Worm (Caenorhabditis elegans) whole organism, young adult: ENCODE results near the gene C50F7.9.

ENCODE experiments used
- B0261.1 ChIP-seq: sonication (generic microtip); optimal IDR thresholded peaks from 2 replicates; lab custom pipeline; 2016; ENCODE audit warnings: mild to moderate bottlenecking, missing genetic modification characterization, moderate library complexity, missing compliant biosample characterization
- B0336.3 ChIP-seq: fragments of 200-800 bp; sonication (Bioruptor generic); IDR thresholded peaks from 2 replicates; pipeline ENCODE4 v1.3.6; 2022; ENCODE audit warnings: missing genetic modification characterization, missing compliant biosample characterization
- F10E7.11 ChIP-seq: sonication (generic microtip); optimal IDR thresholded peaks from 2 replicates; lab custom pipeline; 2017; ENCODE audit warnings: mild to moderate bottlenecking, missing genetic modification characterization, moderate library complexity, missing compliant biosample characterization
- F22D6.2 ChIP-seq: sonication (generic microtip); optimal IDR thresholded peaks from 2 replicates; lab custom pipeline; 2016; ENCODE audit warnings: mild to moderate bottlenecking, missing genetic modification characterization, missing compliant biosample characterization
- F23B12.7 ChIP-seq: sonication (generic microtip); optimal IDR thresholded peaks from 2 replicates; lab custom pipeline; 2017; ENCODE audit warnings: missing genetic modification characterization, mild to moderate bottlenecking, missing compliant biosample characterization, antibody characterized with exemption, moderate library complexity; ENCODE audit not compliant: insufficient read depth
- F33H1.4 ChIP-seq: fragments of 200-800 bp; sonication (Bioruptor generic); IDR thresholded peaks from 2 replicates; pipeline ENCODE4 v1.3.6; 2022; ENCODE audit warnings: missing genetic modification reagents, missing genetic modification characterization, missing compliant biosample characterization
- F37B4.10 ChIP-seq: fragments of 200-800 bp; sonication (Bioruptor generic); IDR thresholded peaks from 2 replicates; pipeline ENCODE4 v1.3.6; 2022; ENCODE audit warnings: missing genetic modification characterization, missing compliant biosample characterization
- F39B2.1 ChIP-seq: fragments of 200-800 bp; sonication (Bioruptor generic); IDR thresholded peaks from 2 replicates; pipeline ENCODE4 v1.3.6; 2022; ENCODE audit warnings: missing genetic modification reagents, missing genetic modification characterization, missing compliant biosample characterization
- F49E8.2 ChIP-seq: sonication (generic microtip); optimal IDR thresholded peaks from 3 replicates; lab custom pipeline; 2017; ENCODE audit warnings: missing genetic modification characterization, mild to moderate bottlenecking, missing compliant biosample characterization, antibody characterized with exemption, moderate library complexity; ENCODE audit not compliant: insufficient read depth
- F52B5.7 ChIP-seq: sonication (generic microtip); optimal IDR thresholded peaks from 2 replicates; lab custom pipeline; 2016; ENCODE audit warnings: mild to moderate bottlenecking, missing genetic modification characterization, missing compliant biosample characterization
- F55B11.4 ChIP-seq: sonication (generic microtip); optimal IDR thresholded peaks from 2 replicates; lab custom pipeline; 2016; ENCODE audit warnings: missing compliant biosample characterization, missing genetic modification characterization, borderline replicate concordance; ENCODE audit not compliant: insufficient read depth
- F57A8.1 ChIP-seq: fragments of 200-800 bp; sonication (Bioruptor generic); optimal IDR thresholded peaks from 2 replicates; lab custom pipeline; 2018; ENCODE audit warnings: mild to moderate bottlenecking, missing genetic modification characterization, moderate library complexity, missing compliant biosample characterization
- K11D2.4 ChIP-seq: fragments of 200-800 bp; sonication (Bioruptor generic); IDR thresholded peaks from 2 replicates; pipeline ENCODE4 v1.3.6; 2022; ENCODE audit warnings: missing genetic modification reagents, missing genetic modification characterization, missing compliant biosample characterization
- K12H6.12 ChIP-seq: fragments of 200-800 bp; sonication (Bioruptor generic); optimal IDR thresholded peaks from 2 replicates; lab custom pipeline; 2018; ENCODE audit warnings: mild to moderate bottlenecking, missing genetic modification characterization, missing compliant biosample characterization
- Y53F4B.3 ChIP-seq: fragments of 200-800 bp; sonication (Bioruptor generic); IDR thresholded peaks from 2 replicates; pipeline ENCODE4 v1.3.6; 2022; ENCODE audit warnings: missing genetic modification reagents, missing genetic modification characterization, missing compliant biosample characterization
- Y56A3A.18 ChIP-seq: fragments of 200-800 bp; sonication (Bioruptor generic); IDR thresholded peaks from 2 replicates; pipeline ENCODE4 v1.3.6; 2022; ENCODE audit warnings: missing genetic modification reagents, missing genetic modification characterization, missing compliant biosample characterization
- ZK185.1 ChIP-seq: sonication (generic microtip); optimal IDR thresholded peaks from 2 replicates; lab custom pipeline; 2016; ENCODE audit warnings: mild to moderate bottlenecking, missing genetic modification characterization, missing compliant biosample characterization; ENCODE audit not compliant: poor library complexity, severe bottlenecking
- aptf-3 ChIP-seq: fragments of 200-800 bp; sonication (Bioruptor generic); IDR thresholded peaks from 2 replicates; pipeline ENCODE4 v1.3.6; 2022; ENCODE audit warnings: missing genetic modification characterization, missing compliant biosample characterization
- attf-3 ChIP-seq: fragments of 200-800 bp; sonication (Bioruptor generic); conservative IDR thresholded peaks from 2 replicates; pipeline ENCODE4 v1.3.6; 2022; ENCODE audit warnings: missing genetic modification reagents, missing genetic modification characterization, missing compliant biosample characterization
- bed-1 ChIP-seq: fragments of 200-800 bp; sonication (Bioruptor generic); IDR thresholded peaks from 2 replicates; pipeline ENCODE4 v1.3.6; 2022; ENCODE audit warnings: missing genetic modification reagents, missing genetic modification characterization, missing compliant biosample characterization
- bed-2 ChIP-seq: fragments of 200-800 bp; sonication (Bioruptor generic); IDR thresholded peaks from 2 replicates; pipeline ENCODE4 v1.3.6; 2022; ENCODE audit warnings: missing genetic modification reagents, missing genetic modification characterization, missing compliant biosample characterization
- ceh-40 ChIP-seq: fragments of 200-800 bp; sonication (Bioruptor generic); IDR thresholded peaks from 2 replicates; pipeline ENCODE4 v1.3.6; 2022; ENCODE audit warnings: missing genetic modification characterization, missing compliant biosample characterization
- ceh-79 ChIP-seq: sonication (generic microtip); optimal IDR thresholded peaks from 2 replicates; lab custom pipeline; 2017; ENCODE audit warnings: mild to moderate bottlenecking, missing genetic modification characterization, missing compliant biosample characterization
- ceh-91 ChIP-seq: fragments of 200-800 bp; sonication (Bioruptor generic); IDR thresholded peaks from 2 replicates; pipeline ENCODE4 v1.3.6; 2022; ENCODE audit warnings: missing genetic modification reagents, missing genetic modification characterization, missing compliant biosample characterization
- dox-1 ChIP-seq: fragments of 200-800 bp; sonication (Bioruptor generic); IDR thresholded peaks from 2 replicates; pipeline ENCODE4 v1.3.6; 2022; ENCODE audit warnings: missing genetic modification reagents, missing genetic modification characterization, missing compliant biosample characterization
- egrh-3 ChIP-seq: fragments of 200-800 bp; sonication (Bioruptor generic); IDR thresholded peaks from 2 replicates; pipeline ENCODE4 v1.3.6; 2022; ENCODE audit warnings: missing genetic modification reagents, missing genetic modification characterization, missing compliant biosample characterization
- hlh-26 ChIP-seq: fragments of 200-800 bp; sonication (Bioruptor generic); conservative IDR thresholded peaks from 2 replicates; pipeline ENCODE4 v1.3.6; 2022; ENCODE audit warnings: missing genetic modification reagents, missing genetic modification characterization, missing compliant biosample characterization
- let-526 ChIP-seq: fragments of 200-800 bp; sonication (Bioruptor generic); IDR thresholded peaks from 2 replicates; pipeline ENCODE4 v1.3.6; 2022; ENCODE audit warnings: missing genetic modification reagents, missing genetic modification characterization, missing compliant biosample characterization
- lin-40 ChIP-seq: sonication (generic microtip); optimal IDR thresholded peaks from 2 replicates; lab custom pipeline; 2016; ENCODE audit warnings: missing genetic modification characterization, mild to moderate bottlenecking, missing compliant biosample characterization, missing genotype, missing genetic modification reagents
- lir-1 ChIP-seq: fragments of 200-800 bp; sonication (Bioruptor generic); conservative IDR thresholded peaks from 2 replicates; pipeline ENCODE4 v1.3.6; 2022; ENCODE audit warnings: missing genetic modification reagents, missing genetic modification characterization, missing compliant biosample characterization
- lsl-1 ChIP-seq: fragments of 200-800 bp; sonication (Bioruptor generic); optimal IDR thresholded peaks from 2 replicates; lab custom pipeline; 2018; ENCODE audit warnings: mild to moderate bottlenecking, missing genetic modification characterization, moderate library complexity, missing compliant biosample characterization
- madf-10 ChIP-seq: sonication (generic microtip); optimal IDR thresholded peaks from 2 replicates; lab custom pipeline; 2016; ENCODE audit warnings: mild to moderate bottlenecking, missing genetic modification characterization, missing compliant biosample characterization
- madf-3 ChIP-seq: fragments of 200-800 bp; sonication (Bioruptor generic); IDR thresholded peaks from 2 replicates; pipeline ENCODE4 v1.3.6; 2022; ENCODE audit warnings: missing genetic modification reagents, missing genetic modification characterization, missing compliant biosample characterization
- mcd-1 ChIP-seq: fragments of 200-800 bp; sonication (Bioruptor generic); IDR thresholded peaks from 2 replicates; pipeline ENCODE4 v1.3.6; 2022; ENCODE audit warnings: missing genetic modification reagents, missing genetic modification characterization, missing compliant biosample characterization
- mxl-1 ChIP-seq: sonication (generic microtip); optimal IDR thresholded peaks from 2 replicates; lab custom pipeline; 2016; ENCODE audit warnings: missing genetic modification characterization, missing compliant biosample characterization
- nfyb-1 ChIP-seq: fragments of 200-800 bp; sonication (Bioruptor generic); IDR thresholded peaks from 2 replicates; pipeline ENCODE4 v1.3.6; 2022; ENCODE audit warnings: missing genetic modification reagents, missing genetic modification characterization, missing compliant biosample characterization
- nhr-179 ChIP-seq: sonication (generic microtip); optimal IDR thresholded peaks from 2 replicates; lab custom pipeline; 2016; ENCODE audit warnings: mild to moderate bottlenecking, missing genetic modification characterization, missing compliant biosample characterization
- nhr-90 ChIP-seq: sonication (generic microtip); optimal IDR thresholded peaks from 2 replicates; lab custom pipeline; 2016; ENCODE audit warnings: missing genotype, mild to moderate bottlenecking, missing genetic modification characterization, missing compliant biosample characterization
- rec-8 ChIP-seq, 2 experiments: sonication (generic microtip); optimal IDR thresholded peaks; 2 replicates each; lab custom pipeline; 2016; ENCODE audit warnings: mild to moderate bottlenecking in 2 of 2, missing genetic modification characterization in 2 of 2, missing genetic modification reagents in 2 of 2, missing genotype in 2 of 2, missing biosample characterization in 1 of 2, missing compliant biosample characterization in 1 of 2, moderate library complexity in 1 of 2
- sdz-38 ChIP-seq: sonication (generic microtip); optimal IDR thresholded peaks from 2 replicates; lab custom pipeline; 2016; ENCODE audit warnings: missing genotype, missing genetic modification characterization, missing compliant biosample characterization
- snpc-3.4 ChIP-seq: sonication (generic microtip); optimal IDR thresholded peaks from 2 replicates; lab custom pipeline; 2017; ENCODE audit warnings: missing genetic modification characterization, mild to moderate bottlenecking, missing compliant biosample characterization, antibody characterized with exemption, moderate library complexity, missing genotype, missing genetic modification reagents
- sptf-2 ChIP-seq: fragments of 200-800 bp; sonication (Bioruptor generic); optimal IDR thresholded peaks from 2 replicates; lab custom pipeline; 2018; ENCODE audit warnings: mild to moderate bottlenecking, missing genetic modification characterization, missing compliant biosample characterization
- tlf-1 ChIP-seq: fragments of 200-800 bp; sonication (Bioruptor generic); optimal IDR thresholded peaks from 2 replicates; lab custom pipeline; 2018; ENCODE audit warnings: mild to moderate bottlenecking, missing genetic modification characterization, missing compliant biosample characterization
- unc-62 ChIP-seq: fragments of 150-350 bp; optimal IDR thresholded peaks from 2 replicates; lab custom pipeline; 2014; ENCODE audit warnings: missing biosample characterization, missing genetic modification reagents, missing genetic modification characterization
- ztf-22 ChIP-seq: fragments of 200-800 bp; sonication (Bioruptor generic); optimal IDR thresholded peaks from 2 replicates; lab custom pipeline; 2018; ENCODE audit warnings: mild to moderate bottlenecking, missing genetic modification characterization, moderate library complexity, missing compliant biosample characterization
- ztf-25 ChIP-seq: fragments of 200-800 bp; sonication (Bioruptor generic); IDR thresholded peaks from 2 replicates; pipeline ENCODE4 v1.3.6; 2022; ENCODE audit warnings: missing genetic modification reagents, missing genetic modification characterization, missing compliant biosample characterization
- ztf-26 ChIP-seq: sonication (generic microtip); optimal IDR thresholded peaks from 2 replicates; lab custom pipeline; 2017; ENCODE audit warnings: missing genetic modification characterization, missing compliant biosample characterization
- ztf-28 ChIP-seq: fragments of 200-800 bp; sonication (Bioruptor generic); IDR thresholded peaks from 2 replicates; pipeline ENCODE4 v1.3.6; 2022; ENCODE audit warnings: missing genetic modification reagents, missing genetic modification characterization, missing compliant biosample characterization
- ztf-3 ChIP-seq: fragments of 200-800 bp; sonication (Bioruptor generic); optimal IDR thresholded peaks from 2 replicates; lab custom pipeline; 2018; ENCODE audit warnings: mild to moderate bottlenecking, missing genetic modification characterization, missing compliant biosample characterization
- ztf-6 ChIP-seq: fragments of 200-800 bp; sonication (Bioruptor generic); IDR thresholded peaks from 2 replicates; pipeline ENCODE4 v1.3.6; 2022; ENCODE audit warnings: missing genetic modification reagents, missing genetic modification characterization, missing compliant biosample characterization

The C50F7.9 gene

ce11 chrIV:7709701-7710100 is 22.2 kb downstream of the C50F7.9 start, which contains the start of the genes mrpl-1, emc-6 and mrps-24 (continued):
- TF ChIP-seq F39B2.1, result no peak
- TF ChIP-seq madf-3, result no peak
- TF ChIP-seq ztf-3 (GFP tag; lab: Kevin White, UChicago), result no peak
- TF ChIP-seq B0336.3 (GFP tag; lab: Robert Waterston, UW), result no peak
- TF ChIP-seq F22D6.2 (tag; lab: Kevin White, UChicago), result no peak
- TF ChIP-seq mxl-1, result no peak
- TF ChIP-seq ztf-25 (GFP tag; lab: Robert Waterston, UW), result no peak
- no peak for TF ChIP-seq ceh-79 (tag; lab: Kevin White, UChicago)
- no peak for TF ChIP-seq F37B4.10 (GFP tag; lab: Robert Waterston, UW)
- no peak for TF ChIP-seq ztf-28 (GFP tag; lab: Robert Waterston, UW)
- TF ChIP-seq F33H1.4 (GFP tag; lab: Robert Waterston, UW), result peak; percentile 25
- TF ChIP-seq aptf-3 (GFP tag; lab: Robert Waterston, UW), result no peak
- peak; percentile 74 for TF ChIP-seq F23B12.7 (tag; lab: Kevin White, UChicago)
- no peak for TF ChIP-seq madf-10 (tag; lab: Kevin White, UChicago)
- no peak for TF ChIP-seq lir-1 (GFP tag; lab: Robert Waterston, UW)
- no peak for TF ChIP-seq ztf-22
- no peak for TF ChIP-seq rec-8 (tag; optimal IDR thresholded peaks at IDR 0.05; lab: Kevin White, UChicago)
- TF ChIP-seq lsl-1 (GFP tag; lab: Kevin White, UChicago), result peak; percentile 20
- no peak for TF ChIP-seq B0261.1
- no peak for TF ChIP-seq unc-62 (GFP tag; lab: Kevin White, UChicago)
- no peak for TF ChIP-seq nhr-179 (tag; lab: Kevin White, UChicago)
- TF ChIP-seq hlh-26 (GFP tag; lab: Robert Waterston, UW), result no peak
- TF ChIP-seq sptf-2 (GFP tag; lab: Kevin White, UChicago), result no peak
- no peak for TF ChIP-seq nfyb-1 (GFP tag; lab: Robert Waterston, UW)
- TF ChIP-seq let-526 (GFP tag; lab: Robert Waterston, UW), result no peak
- TF ChIP-seq ZK185.1, result peak; percentile 25
- TF ChIP-seq F10E7.11 (tag; lab: Kevin White, UChicago), result no peak
- no peak for TF ChIP-seq snpc-3.4 (tag; lab: Kevin White, UChicago)
- TF ChIP-seq lin-40 (tag; lab: Kevin White, UChicago), result peak; percentile 16
- no peak for TF ChIP-seq K11D2.4 (GFP tag; lab: Robert Waterston, UW)
- no peak for TF ChIP-seq dox-1
- no peak for TF ChIP-seq Y56A3A.18 (GFP tag; lab: Robert Waterston, UW)
- TF ChIP-seq bed-2 (GFP tag; lab: Robert Waterston, UW), result no peak
- TF ChIP-seq sdz-38, result no peak
- TF ChIP-seq attf-3, result peak; percentile 40; the same call in 1 of the 2 replicates
- TF ChIP-seq nhr-90 (tag; lab: Kevin White, UChicago), result no peak
- no peak for TF ChIP-seq ceh-91 (GFP tag; lab: Robert Waterston, UW)
- TF ChIP-seq egrh-3 (GFP tag; lab: Robert Waterston, UW), result no peak
- no peak for TF ChIP-seq bed-1
- TF ChIP-seq F52B5.7 (tag; lab: Kevin White, UChicago), result no peak
- no peak for TF ChIP-seq F49E8.2 (tag; lab: Kevin White, UChicago)
- no peak for TF ChIP-seq ztf-6
- no peak for TF ChIP-seq ceh-40 (GFP tag; lab: Robert Waterston, UW)
- TF ChIP-seq mcd-1 (GFP tag; lab: Robert Waterston, UW), result peak; percentile 92
- no peak for TF ChIP-seq K12H6.12
- TF ChIP-seq tlf-1 (GFP tag; lab: Kevin White, UChicago), result no peak
- TF ChIP-seq ztf-26 (tag; lab: Kevin White, UChicago), result no peak
- TF ChIP-seq Y53F4B.3 (GFP tag; lab: Robert Waterston, UW), result no peak
- TF ChIP-seq F57A8.1, result no peak
- no peak for TF ChIP-seq F55B11.4
